Worm (Caenorhabditis elegans) whole organism, L1 larva: ENCODE results near the gene R07E4.3.
A peak's percentile ranks its signal among the peaks of the same experiment; 100 is the strongest.

Source experiments
- C16A3.4 ChIP-seq: fragments of 150-350 bp; optimal IDR thresholded peaks from 2 replicates; lab custom pipeline; 2014; ENCODE audit warnings: missing biosample characterization, missing genetic modification characterization
- Y116A8C.19 ChIP-seq: sonication (generic microtip); optimal IDR thresholded peaks from 2 replicates; lab custom pipeline; 2016; ENCODE audit warnings: missing compliant biosample characterization, missing genetic modification characterization, borderline replicate concordance
- aha-1 ChIP-seq: fragments of 150-350 bp; optimal IDR thresholded peaks from 2 replicates; lab custom pipeline; 2014; ENCODE audit warnings: missing biosample characterization, missing genetic modification characterization
- ceh-63 ChIP-seq: fragments of 200-800 bp; sonication (Bioruptor generic); optimal IDR thresholded peaks from 2 replicates; lab custom pipeline; 2018; ENCODE audit warnings: mild to moderate bottlenecking, missing genetic modification characterization, missing compliant biosample characterization
- ceh-8 ChIP-seq: fragments of 200-800 bp; sonication (Bioruptor generic); optimal IDR thresholded peaks from 2 replicates; lab custom pipeline; 2018; ENCODE audit warnings: mild to moderate bottlenecking, missing genetic modification characterization, moderate library complexity, missing compliant biosample characterization
- ceh-82 ChIP-seq, 3 experiments: fragments of 150-350 bp in 1 of 3; sonication (generic microtip) in 2 of 3; optimal IDR thresholded peaks; 2 replicates each; lab custom pipeline; 2014 to 2017; ENCODE audit warnings: missing biosample characterization in 3 of 3, missing genetic modification characterization in 3 of 3
- dsc-1 ChIP-seq: sonication (generic microtip); optimal IDR thresholded peaks from 2 replicates; lab custom pipeline; 2016; ENCODE audit warnings: mild to moderate bottlenecking, missing genetic modification characterization, missing compliant biosample characterization
- efl-1 ChIP-seq, 4 experiments: fragments of 150-350 bp; optimal IDR thresholded peaks in 3 of 4; peaks in 1 of 4; 1 replicate in 1 of 4; 2 replicates in 3 of 4; lab custom pipeline; 2014; ENCODE audit warnings: missing biosample characterization in 2 of 4, missing genetic modification characterization in 2 of 4, missing genetic modification reagents in 2 of 4
- egl-27 ChIP-seq, 2 experiments: fragments of 150-350 bp in 1 of 2; sonication (generic microtip); optimal IDR thresholded peaks; 3 replicates each; lab custom pipeline; 2017 to 2018; ENCODE audit warnings: missing biosample characterization in 2 of 2, missing genetic modification characterization in 2 of 2, missing genetic modification reagents in 2 of 2
- elt-2 ChIP-seq: sonication (generic microtip); optimal IDR thresholded peaks from 2 replicates; lab custom pipeline; 2016; ENCODE audit warnings: missing genetic modification characterization, mild to moderate bottlenecking, inconsistent platforms, missing compliant biosample characterization, missing genetic modification reagents
- fkh-10 ChIP-seq: sonication (generic microtip); optimal IDR thresholded peaks from 2 replicates; lab custom pipeline; 2017; ENCODE audit warnings: missing biosample characterization, missing genetic modification reagents, missing genetic modification characterization
- fos-1 ChIP-seq: fragments of 150-350 bp; optimal IDR thresholded peaks from 2 replicates; lab custom pipeline; 2014; ENCODE audit warnings: missing biosample characterization, missing genetic modification characterization
- hlh-17 ChIP-seq: fragments of 200-800 bp; sonication (Bioruptor generic); optimal IDR thresholded peaks from 2 replicates; lab custom pipeline; 2018; ENCODE audit warnings: missing genetic modification characterization, mild to moderate bottlenecking, missing compliant biosample characterization, moderate library complexity, borderline replicate concordance
- irx-1 ChIP-seq: sonication (generic microtip); optimal IDR thresholded peaks from 2 replicates; lab custom pipeline; 2016; ENCODE audit warnings: missing genetic modification characterization, missing compliant biosample characterization
- lin-13 ChIP-seq: fragments of 150-350 bp; optimal IDR thresholded peaks from 2 replicates; lab custom pipeline; 2014; ENCODE audit warnings: missing biosample characterization, missing genetic modification reagents, missing genetic modification characterization
- lin-14 ChIP-seq: fragments of 200-800 bp; sonication (Bioruptor generic); optimal IDR thresholded peaks from 2 replicates; lab custom pipeline; 2018; ENCODE audit warnings: mild to moderate bottlenecking, missing genetic modification characterization, moderate library complexity, missing compliant biosample characterization
- lin-15B ChIP-seq: fragments of 150-350 bp; sonication (generic microtip); optimal IDR thresholded peaks from 3 replicates; lab custom pipeline; 2014; ENCODE audit warnings: missing biosample characterization, missing genetic modification characterization
- lsy-2 ChIP-seq, 2 experiments: fragments of 150-350 bp; optimal IDR thresholded peaks; 2 replicates each; lab custom pipeline; 2014; ENCODE audit warnings: missing biosample characterization in 2 of 2, missing genetic modification characterization in 2 of 2
- mef-2 ChIP-seq: fragments of 150-350 bp; optimal IDR thresholded peaks from 2 replicates; lab custom pipeline; 2014; ENCODE audit warnings: missing biosample characterization, missing genetic modification characterization
- nhr-20 ChIP-seq: sonication (generic microtip); optimal IDR thresholded peaks from 2 replicates; lab custom pipeline; 2016; ENCODE audit warnings: mild to moderate bottlenecking, missing genetic modification characterization, missing compliant biosample characterization
- nhr-28 ChIP-seq: fragments of 150-350 bp; optimal IDR thresholded peaks from 2 replicates; lab custom pipeline; 2014; ENCODE audit warnings: missing biosample characterization, missing genetic modification characterization
- nhr-76 ChIP-seq: sonication (generic microtip); optimal IDR thresholded peaks from 2 replicates; lab custom pipeline; 2017; ENCODE audit warnings: missing biosample characterization, missing genetic modification characterization
- nhr-77 ChIP-seq: fragments of 150-350 bp; optimal IDR thresholded peaks from 2 replicates; lab custom pipeline; 2014; ENCODE audit warnings: missing biosample characterization, missing genetic modification characterization
- nhr-84 ChIP-seq: sonication (generic microtip); optimal IDR thresholded peaks from 2 replicates; lab custom pipeline; 2017; ENCODE audit warnings: missing biosample characterization, missing genetic modification characterization
- skn-1 ChIP-seq: fragments of 150-350 bp; optimal IDR thresholded peaks from 2 replicates; lab custom pipeline; 2014; ENCODE audit warnings: missing biosample characterization, missing genetic modification characterization
- sox-4 ChIP-seq: sonication (generic microtip); optimal IDR thresholded peaks from 2 replicates; lab custom pipeline; 2016; ENCODE audit warnings: missing genetic modification characterization, missing compliant biosample characterization
- swsn-7 ChIP-seq: sonication (generic microtip); optimal IDR thresholded peaks from 2 replicates; lab custom pipeline; 2016; ENCODE audit warnings: missing genetic modification characterization, missing compliant biosample characterization
- tbx-2 ChIP-seq: sonication (generic microtip); optimal IDR thresholded peaks from 2 replicates; lab custom pipeline; 2016; ENCODE audit warnings: missing genetic modification characterization, missing compliant biosample characterization
- tlp-1 ChIP-seq: fragments of 150-350 bp; optimal IDR thresholded peaks from 2 replicates; lab custom pipeline; 2014; ENCODE audit warnings: missing biosample characterization, missing genetic modification characterization
- vab-15 ChIP-seq: sonication (generic microtip); optimal IDR thresholded peaks from 2 replicates; lab custom pipeline; 2017; ENCODE audit warnings: missing genotype, mild to moderate bottlenecking, missing genetic modification characterization, missing compliant biosample characterization
- xbp-1 ChIP-seq: sonication (generic microtip); optimal IDR thresholded peaks from 2 replicates; lab custom pipeline; 2016; ENCODE audit warnings: missing genetic modification characterization, missing compliant biosample characterization
- ztf-4 ChIP-seq: fragments of 150-350 bp; optimal IDR thresholded peaks from 2 replicates; lab custom pipeline; 2014; ENCODE audit warnings: missing biosample characterization, missing genetic modification characterization

Gene R07E4.3

ce11 chrX:5985720-5986119 is 32.5 kb downstream of the R07E4.3 start:
- no peak for TF ChIP-seq efl-1 (optimal IDR thresholded peaks at IDR 0.05; lab: Kevin White, UChicago)
- peak in 1 of 2 experiments; percentile 17 for TF ChIP-seq efl-1 (GFP tag; optimal IDR thresholded peaks at IDR 0.05 in 1 of 2; lab: Kevin White, UChicago)
- TF ChIP-seq elt-2 (tag; lab: Kevin White, UChicago) = peak; percentile 72
- no peak for TF ChIP-seq ceh-63

ce11 chrX:5987910-5988309 is 34.7 kb downstream of the R07E4.3 start:
- TF ChIP-seq fkh-10 (GFP tag; lab: Kevin White, UChicago) = peak; percentile 4
- no peak for TF ChIP-seq nhr-20 (tag; lab: Kevin White, UChicago)
- peak; percentile 53 for TF ChIP-seq lin-14

ce11 chrX:5992770-5993169 is 39.5 kb downstream of the R07E4.3 start, which contains the start of gene F22F4.5:
Gene F22F4.5 (minus strand): TSS chrX:5992870.
- TF ChIP-seq efl-1 (optimal IDR thresholded peaks at IDR 0.05; lab: Kevin White, UChicago) (no peak), efl-1 (GFP tag; optimal IDR thresholded peaks at IDR 0.05 in 1 of 2; lab: Kevin White, UChicago) (peak in 1 of 2 experiments; percentile 33), Y116A8C.19 (no peak), tbx-2 (tag; lab: Kevin White, UChicago) (no peak)

- no peak for TF ChIP-seq nhr-20 (tag; lab: Kevin White, UChicago)
- no peak for TF ChIP-seq ceh-82 (tag; optimal IDR thresholded peaks at IDR 0.05; lab: Kevin White, UChicago)
- TF ChIP-seq sox-4 = no peak
- no peak for TF ChIP-seq lin-13 (GFP tag; lab: Kevin White, UChicago)
- no peak for TF ChIP-seq lin-15B (tag; lab: Kevin White, UChicago)
- no peak for TF ChIP-seq nhr-77 (tag; lab: Kevin White, UChicago)
- no peak for TF ChIP-seq vab-15 (tag; lab: Kevin White, UChicago)
Observed at ce11 chrX:5994004-5994403, 40.7 kb downstream of the R07E4.3 start.

ce11 chrX:5995613-5996206 is 42.5 kb downstream of the R07E4.3 start, which contains the start of gene inx-3:
Gene inx-3 (plus strand): TSS chrX:5996156.
- TF ChIP-seq mef-2 (tag; lab: Kevin White, UChicago) (no peak), dsc-1 (tag; lab: Kevin White, UChicago) (no peak), lin-15B (tag; lab: Kevin White, UChicago) (no peak), nhr-84 (no peak), xbp-1 (tag; lab: Kevin White, UChicago) (no peak), C16A3.4 (tag; lab: Kevin White, UChicago) (no peak), hlh-17 (GFP tag; lab: Kevin White, UChicago) (no peak), fos-1 (tag; lab: Kevin White, UChicago) (no peak), aha-1 (tag; lab: Kevin White, UChicago) (no peak), lsy-2 (tag; optimal IDR thresholded peaks at IDR 0.05; lab: Kevin White, UChicago) (no peak), ztf-4 (no peak), swsn-7 (tag; lab: Kevin White, UChicago) (no peak)
- TF ChIP-seq, all 84 proteins: peak for 0

- TF ChIP-seq skn-1 (tag; lab: Kevin White, UChicago) = no peak
- TF ChIP-seq tlp-1 (tag; lab: Kevin White, UChicago) = no peak
- TF ChIP-seq ceh-82 (tag; optimal IDR thresholded peaks at IDR 0.05; lab: Kevin White, UChicago) = no peak
- TF ChIP-seq elt-2 (tag; lab: Kevin White, UChicago) = no peak
- no peak for TF ChIP-seq nhr-76
- no peak for TF ChIP-seq irx-1 (tag; lab: Kevin White, UChicago)
- TF ChIP-seq nhr-28 (tag; lab: Kevin White, UChicago) = no peak
- TF ChIP-seq ceh-8 (GFP tag; lab: Kevin White, UChicago) = no peak
- TF ChIP-seq egl-27 (tag; optimal IDR thresholded peaks at IDR 0.05; lab: Kevin White, UChicago) = no peak
- no peak for TF ChIP-seq lin-13 (GFP tag; lab: Kevin White, UChicago)
- no peak for TF ChIP-seq tbx-2 (tag; lab: Kevin White, UChicago)
- TF ChIP-seq xbp-1 (tag; lab: Kevin White, UChicago) = no peak
Observed at ce11 chrX:5999103-5999554, 45.9 kb downstream of the R07E4.3 start, which contains the start of gene F22F4.9. Gene F22F4.9 (minus strand): TSS chrX:5999504.
